Worm (Caenorhabditis elegans) whole organism, L4 larva: ENCODE measurements around the gene M01H9.2.

Experiments used
- hif-1 ChIP-seq, 2 experiments: sonication (generic microtip); optimal IDR thresholded peaks; 2 replicates each; lab custom pipeline; 2016 to 2017; ENCODE audit warnings: missing compliant biosample characterization in 2 of 2, missing genetic modification characterization in 2 of 2, missing genetic modification reagents in 2 of 2, missing genotype in 2 of 2, mild to moderate bottlenecking in 1 of 2
- lin-15B ChIP-seq: fragments of 150-350 bp; sonication (generic microtip); optimal IDR thresholded peaks from 3 replicates; lab custom pipeline; 2014; ENCODE audit warnings: missing biosample characterization, missing genetic modification characterization
- lir-3 ChIP-seq: sonication (generic microtip); optimal IDR thresholded peaks from 2 replicates; lab custom pipeline; 2016; ENCODE audit warnings: mild to moderate bottlenecking, missing genetic modification characterization, missing compliant biosample characterization
- set-16 ChIP-seq: fragments of 200-800 bp; sonication (Bioruptor generic); IDR thresholded peaks from 2 replicates; pipeline ENCODE4 v1.3.6; 2022; ENCODE audit warnings: missing genetic modification reagents, missing genetic modification characterization, missing compliant biosample characterization
- skn-1 ChIP-seq: fragments of 150-350 bp; optimal IDR thresholded peaks from 2 replicates; lab custom pipeline; 2014; ENCODE audit warnings: missing biosample characterization, missing genetic modification characterization
- unc-62 ChIP-seq, 3 experiments: fragments of 150-350 bp in 1 of 3; sonication (generic microtip); optimal IDR thresholded peaks in 2 of 3; peaks in 1 of 3; 1 replicate in 1 of 3; 2 replicates in 2 of 3; lab custom pipeline; 2014 to 2017; ENCODE audit warnings: missing biosample characterization in 3 of 3, missing genetic modification characterization in 3 of 3, missing genetic modification reagents in 3 of 3, missing genotype in 1 of 3

DNA sequence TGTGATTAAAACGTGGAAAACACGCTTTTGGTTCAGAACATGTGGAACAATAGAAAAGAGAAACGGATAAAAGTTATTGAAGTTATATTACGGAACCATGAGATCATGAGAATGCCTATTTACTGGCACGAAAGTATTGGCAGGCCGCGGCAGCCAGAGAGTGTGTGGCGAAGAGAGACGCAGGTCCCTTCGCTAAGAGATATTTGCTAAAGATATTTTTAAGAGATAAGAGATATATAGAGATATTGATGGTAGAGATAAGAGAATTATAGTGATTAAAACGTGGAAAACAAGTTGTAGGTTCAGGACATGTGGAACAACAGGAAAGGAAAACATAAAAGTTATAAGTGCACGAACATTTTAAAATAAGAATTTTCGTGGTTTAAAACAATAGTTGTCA, 25.2 kb downstream of the M01H9.2 start:
- TF ChIP-seq skn-1 (tag; lab: Kevin White, UChicago) (no peak), lir-3 (tag; lab: Kevin White, UChicago) (no peak), unc-62 (GFP tag; optimal IDR thresholded peaks at IDR 0.05 in 1 of 2; lab: Kevin White, UChicago) (no peak), unc-62 (tag; optimal IDR thresholded peaks at IDR 0.05; lab: Kevin White, UChicago) (no peak), set-16 (GFP tag; lab: Robert Waterston, UW) (no peak), lin-15B (tag; lab: Kevin White, UChicago) (no peak), hif-1 (tag; optimal IDR thresholded peaks at IDR 0.05; lab: Kevin White, UChicago) (no peak)
